Fruit fly (Drosophila melanogaster): Measurements from ENCODE around the gene CG14573.
A peak's percentile ranks its signal among the peaks of the same experiment; 100 is the strongest.

The CG14573 gene

DNA sequence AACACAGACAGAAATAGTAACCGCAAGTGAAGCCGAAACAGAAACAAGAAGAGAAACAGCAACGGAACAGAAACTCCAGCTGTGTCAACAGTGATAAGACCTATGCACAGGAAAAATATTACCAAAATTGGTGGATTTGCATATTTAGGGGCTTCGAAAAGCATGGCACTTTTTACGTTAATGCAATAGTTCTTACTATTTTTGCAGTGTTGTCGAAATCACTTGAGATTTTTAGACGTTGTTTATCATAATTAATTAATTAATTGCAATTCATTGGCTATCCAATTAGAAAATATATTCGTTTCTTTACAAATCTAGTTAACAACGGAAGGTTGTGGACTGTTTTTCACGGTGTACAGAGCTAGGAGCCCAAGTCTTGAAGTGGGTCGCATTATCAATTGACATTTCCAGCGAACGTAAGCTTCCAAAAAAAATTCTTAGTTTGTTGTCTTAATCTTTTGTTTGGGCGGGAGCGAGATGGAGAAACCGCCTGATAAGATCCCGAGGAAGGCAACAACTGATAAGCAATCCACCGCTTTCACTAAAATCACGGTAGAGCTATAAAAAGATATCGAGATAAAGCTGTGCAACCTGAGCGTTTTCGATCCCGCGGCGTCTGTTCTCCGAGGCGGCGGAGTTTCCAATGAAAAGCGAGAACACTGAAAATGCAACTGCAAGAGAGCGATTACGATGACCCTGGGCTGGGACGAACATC is 6.7 kb upstream of the CG14573 start (continued):
- TF ChIP-seq Oli (tag; optimal IDR thresholded peaks at IDR 0.05) (peak; percentile 11), tap (tag; optimal IDR thresholded peaks at IDR 0.05) (no peak), stc (GFP tag; IDR thresholded peaks at IDR 0.05) (no peak), CG4424 (GFP tag; optimal IDR thresholded peaks at IDR 0.05) (peak; percentile 23), CG8924 (tag; optimal IDR thresholded peaks at IDR 0.05) (peak; percentile 9), sens (GFP tag) (peak; percentile 84), psq (GFP tag; optimal IDR thresholded peaks at IDR 0.05) (no peak), CG17829 (tag; optimal IDR thresholded peaks at IDR 0.05) (peak; percentile 50), Lpt (GFP tag; optimal IDR thresholded peaks at IDR 0.05) (no peak), CG5180 (GFP tag; optimal IDR thresholded peaks at IDR 0.05) (no peak), MBD-R2 (GFP tag; IDR thresholded peaks at IDR 0.05) (no peak), shn (GFP tag; optimal IDR thresholded peaks at IDR 0.05) (no peak), CG7745 (tag; optimal IDR thresholded peaks at IDR 0.05) (no peak), CG12391 (tag; optimal IDR thresholded peaks at IDR 0.05) (no peak), Hmr (GFP tag; optimal IDR thresholded peaks at IDR 0.05) (no peak), sisA (GFP tag; IDR thresholded peaks at IDR 0.05) (no peak), zen (tag; optimal IDR thresholded peaks at IDR 0.05) (peak; percentile 16), tin (GFP tag; optimal IDR thresholded peaks at IDR 0.05) (peak; percentile 22), sr (GFP tag; IDR thresholded peaks at IDR 0.05) (no peak), CG1603 (tag; optimal IDR thresholded peaks at IDR 0.05) (peak; percentile 1), tio (GFP tag; optimal IDR thresholded peaks at IDR 0.05) (peak; percentile 18), CG34224 (GFP tag; IDR thresholded peaks at IDR 0.05; ENCODE audit: partially characterized antibody) (no peak), dati (GFP tag; IDR thresholded peaks at IDR 0.05) (no peak), wdn (GFP tag; IDR thresholded peaks at IDR 0.05) (no peak), ab (GFP tag; optimal IDR thresholded peaks at IDR 0.05) (no peak), org-1 (GFP tag; optimal IDR thresholded peaks at IDR 0.05) (no peak), CG7987 (GFP tag; optimal IDR thresholded peaks at IDR 0.05) (no peak), CG6689 (GFP tag; IDR thresholded peaks at IDR 0.05) (peak; percentile 33; the same call in 1 of the 2 replicates), ssp (GFP tag; IDR thresholded peaks at IDR 0.05) (no peak), NK7.1 (GFP tag; optimal IDR thresholded peaks at IDR 0.05) (no peak), H15 (GFP tag; IDR thresholded peaks at IDR 0.05) (no peak), CG17568 (GFP tag; optimal IDR thresholded peaks at IDR 0.05) (no peak), eve (GFP tag; optimal IDR thresholded peaks at IDR 0.05) (no peak), CG4617 (GFP tag; optimal IDR thresholded peaks at IDR 0.05; ENCODE audit: borderline replicate concordance) (no peak), CG10959 (GFP tag; IDR thresholded peaks at IDR 0.05) (peak; percentile 38; the same call in 1 of the 2 replicates), CG8388 (GFP tag; optimal IDR thresholded peaks at IDR 0.05) (peak; percentile 32), CG30020 (tag; optimal IDR thresholded peaks at IDR 0.05) (no peak), CG16813 (GFP tag; IDR thresholded peaks at IDR 0.05; ENCODE audit: partially characterized antibody) (no peak), HmgD (GFP tag; optimal IDR thresholded peaks at IDR 0.05) (no peak), bsh (GFP tag; optimal IDR thresholded peaks at IDR 0.05) (peak in 1 of 2 experiments; percentile 58), CG7786 (GFP tag; optimal IDR thresholded peaks at IDR 0.05) (no peak), NFAT (GFP tag; IDR thresholded peaks at IDR 0.05) (no peak), CG2202 (tag; optimal IDR thresholded peaks at IDR 0.05) (peak; percentile 2), CG11247 (GFP tag; IDR thresholded peaks at IDR 0.05) (peak; percentile 54; the same call in 1 of the 2 replicates), Neu2 (GFP tag; optimal IDR thresholded peaks at IDR 0.05; ENCODE audit: borderline replicate concordance) (no peak), row (GFP tag; IDR thresholded peaks at IDR 0.05) (peak; percentile 40; the same call in 2 of the 3 replicates), CG17186 (GFP tag; optimal IDR thresholded peaks at IDR 0.05) (no peak), Med (GFP tag) (peak; percentile 52), hbn (GFP tag; IDR thresholded peaks at IDR 0.05; ENCODE audit: partially characterized antibody) (no peak), Pdp1 (GFP tag; optimal IDR thresholded peaks at IDR 0.05) (no peak)
